Worm (Caenorhabditis elegans) whole organism, early embryonic: ENCODE data around the gene sulp-4.

Source experiments
- B0310.2 ChIP-seq: sonication (generic microtip); optimal IDR thresholded peaks from 2 replicates; lab custom pipeline; 2016; ENCODE audit warnings: mild to moderate bottlenecking, missing genetic modification characterization, missing compliant biosample characterization
- ama-1 ChIP-seq: fragments of 150-350 bp; optimal IDR thresholded peaks from 2 replicates; lab custom pipeline; 2014
- ceh-13 ChIP-seq: fragments of 200-800 bp; sonication (Bioruptor generic); optimal IDR thresholded peaks from 2 replicates; lab custom pipeline; 2018; ENCODE audit warnings: mild to moderate bottlenecking, missing genetic modification characterization, missing compliant biosample characterization
- ceh-36 ChIP-seq: sonication (generic microtip); optimal IDR thresholded peaks from 2 replicates; lab custom pipeline; 2016; ENCODE audit warnings: missing genetic modification characterization, inconsistent platforms, missing compliant biosample characterization
- flt-1 ChIP-seq: fragments of 200-800 bp; sonication (Bioruptor generic); IDR thresholded peaks from 2 replicates; pipeline ENCODE4 v1.3.6; 2022; ENCODE audit warnings: missing genetic modification characterization, missing compliant biosample characterization
- hmbx-1 ChIP-seq: sonication (generic microtip); optimal IDR thresholded peaks from 2 replicates; lab custom pipeline; 2016; ENCODE audit warnings: mild to moderate bottlenecking, missing genetic modification characterization, missing compliant biosample characterization
- hmg-4 ChIP-seq: fragments of 200-800 bp; sonication (Bioruptor generic); optimal IDR thresholded peaks from 2 replicates; lab custom pipeline; 2018; ENCODE audit warnings: mild to moderate bottlenecking, missing genetic modification characterization, missing compliant biosample characterization
- hnd-1 ChIP-seq: sonication (generic microtip); optimal IDR thresholded peaks from 2 replicates; lab custom pipeline; 2016; ENCODE audit warnings: missing genetic modification characterization, missing compliant biosample characterization
- pes-1 ChIP-seq: fragments of 200-800 bp; sonication (Bioruptor generic); IDR thresholded peaks from 2 replicates; pipeline ENCODE4 v1.3.6; 2022; ENCODE audit warnings: missing genetic modification reagents, missing genetic modification characterization, missing compliant biosample characterization
- scrt-1 ChIP-seq: fragments of 200-800 bp; sonication (Bioruptor generic); IDR thresholded peaks from 2 replicates; pipeline ENCODE4 v1.3.6; 2022; ENCODE audit warnings: missing genetic modification characterization, missing compliant biosample characterization
- tbx-11 ChIP-seq: fragments of 200-800 bp; sonication (Bioruptor generic); IDR thresholded peaks from 2 replicates; pipeline ENCODE4 v1.3.6; 2022; ENCODE audit warnings: missing genetic modification characterization, missing compliant biosample characterization

ce11 chrV:11901260-11901659, 26.1 kb downstream of the sulp-4 start:
- no peak for TF ChIP-seq ceh-36 (tag; lab: Kevin White, UChicago)
- TF ChIP-seq flt-1 (GFP tag; lab: Robert Waterston, UW), result no peak
- no peak for TF ChIP-seq hmg-4 (GFP tag; lab: Kevin White, UChicago)
- no peak for TF ChIP-seq ama-1 (lab: Kevin White, UChicago)
- no peak for TF ChIP-seq ceh-13 (GFP tag; lab: Kevin White, UChicago)
- no peak for TF ChIP-seq hmbx-1 (tag; lab: Kevin White, UChicago)
- no peak for TF ChIP-seq scrt-1
- TF ChIP-seq pes-1, result no peak
- no peak for TF ChIP-seq B0310.2 (tag; lab: Kevin White, UChicago)
- TF ChIP-seq tbx-11 (GFP tag; lab: Robert Waterston, UW), result no peak
- TF ChIP-seq hnd-1, result no peak
